Worm (Caenorhabditis elegans) whole organism, L4/young adult: ENCODE data around the gene hmg-5.

Experiments used
- W03F9.2 ChIP-seq: fragments of 150-350 bp; optimal IDR thresholded peaks from 2 replicates; lab custom pipeline; 2014; ENCODE audit warnings: missing biosample characterization, missing genetic modification characterization
- dao-5 ChIP-seq: sonication (generic microtip); optimal IDR thresholded peaks from 2 replicates; lab custom pipeline; 2016; ENCODE audit warnings: missing genotype, missing genetic modification characterization, moderate library complexity, missing compliant biosample characterization

DNA sequence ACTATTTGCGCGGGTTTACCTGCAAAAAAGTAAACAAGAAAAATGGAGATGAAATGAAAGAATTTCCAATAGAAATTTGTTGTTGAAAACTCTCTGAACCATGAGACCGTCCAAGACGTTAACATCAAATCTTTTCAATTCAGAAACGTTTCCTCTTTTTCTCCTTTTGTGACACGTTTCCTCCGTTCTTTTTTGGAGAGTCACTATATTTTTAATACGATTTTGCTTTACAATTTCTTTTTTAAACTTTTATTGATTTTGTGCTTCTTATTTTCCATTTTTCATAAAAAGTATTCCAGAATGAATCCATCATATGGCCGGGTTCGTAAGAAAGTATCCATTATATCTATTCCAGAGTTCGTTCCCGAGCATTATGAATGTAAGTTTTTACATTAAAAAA, 28.9 kb upstream of the hmg-5 start, which contains the start of gene itr-1:
- TF ChIP-seq W03F9.2 (tag; lab: Kevin White, UChicago), result no peak
- TF ChIP-seq dao-5, result no peak
